Worm (Caenorhabditis elegans) whole organism, late embryonic: Measurements from ENCODE around the gene F57B9.1.

ENCODE experiments used
- C08G9.2 ChIP-seq: sonication (generic microtip); optimal IDR thresholded peaks from 2 replicates; lab custom pipeline; 2016; ENCODE audit warnings: mild to moderate bottlenecking, missing genetic modification characterization, moderate library complexity, missing compliant biosample characterization
- C38D4.7 ChIP-seq: fragments of 200-800 bp; sonication (Bioruptor generic); optimal IDR thresholded peaks from 2 replicates; lab custom pipeline; 2018; ENCODE audit warnings: mild to moderate bottlenecking, missing genetic modification characterization, moderate library complexity, missing compliant biosample characterization
- K09A11.1 ChIP-seq: sonication (generic microtip); optimal IDR thresholded peaks from 2 replicates; lab custom pipeline; 2017; ENCODE audit warnings: antibody characterized with exemption, mild to moderate bottlenecking, missing genetic modification characterization, missing compliant biosample characterization; ENCODE audit not compliant: insufficient read depth
- Y22D7AL.16 ChIP-seq: sonication (generic microtip); optimal IDR thresholded peaks from 2 replicates; lab custom pipeline; 2016; ENCODE audit warnings: missing genetic modification characterization, missing compliant biosample characterization
- ahr-1 ChIP-seq: sonication (generic microtip); optimal IDR thresholded peaks from 2 replicates; lab custom pipeline; 2016; ENCODE audit warnings: missing genetic modification characterization, missing compliant biosample characterization
- ama-1 ChIP-seq: fragments of 150-350 bp; optimal IDR thresholded peaks from 2 replicates; lab custom pipeline; 2014
- ceh-31 ChIP-seq: sonication (generic microtip); optimal IDR thresholded peaks from 2 replicates; lab custom pipeline; 2016; ENCODE audit warnings: missing genetic modification characterization, missing compliant biosample characterization
- ceh-48 ChIP-seq: sonication (generic microtip); optimal IDR thresholded peaks from 2 replicates; lab custom pipeline; 2016; ENCODE audit warnings: missing genetic modification characterization, inconsistent platforms, missing compliant biosample characterization
- ceh-6 ChIP-seq: fragments of 200-800 bp; sonication (Bioruptor generic); optimal IDR thresholded peaks from 2 replicates; lab custom pipeline; 2018; ENCODE audit warnings: mild to moderate bottlenecking, missing genetic modification characterization, missing compliant biosample characterization
- ceh-9 ChIP-seq: sonication (generic microtip); optimal IDR thresholded peaks from 2 replicates; lab custom pipeline; 2016; ENCODE audit warnings: mild to moderate bottlenecking, missing genetic modification characterization, inconsistent platforms, missing compliant biosample characterization
- che-1 ChIP-seq: sonication (generic microtip); optimal IDR thresholded peaks from 2 replicates; lab custom pipeline; 2016; ENCODE audit warnings: mild to moderate bottlenecking, missing genetic modification characterization, missing compliant biosample characterization
- dmd-4 ChIP-seq: sonication (generic microtip); optimal IDR thresholded peaks from 2 replicates; lab custom pipeline; 2016; ENCODE audit warnings: borderline replicate concordance, missing genetic modification characterization, missing compliant biosample characterization
- elt-2 ChIP-seq: sonication (generic microtip); optimal IDR thresholded peaks from 2 replicates; lab custom pipeline; 2016; ENCODE audit warnings: missing genetic modification reagents, missing genetic modification characterization, missing compliant biosample characterization
- fax-1 ChIP-seq: sonication (generic microtip); optimal IDR thresholded peaks from 2 replicates; lab custom pipeline; 2016; ENCODE audit warnings: missing genotype, missing genetic modification characterization, missing compliant biosample characterization
- fkh-10 ChIP-seq: fragments of 150-350 bp; optimal IDR thresholded peaks from 2 replicates; lab custom pipeline; 2014; ENCODE audit warnings: missing biosample characterization, missing genetic modification reagents, missing genetic modification characterization
- fkh-6 ChIP-seq: sonication (generic microtip); optimal IDR thresholded peaks from 2 replicates; lab custom pipeline; 2016; ENCODE audit warnings: missing genetic modification characterization, missing compliant biosample characterization
- hlh-6 ChIP-seq: sonication (generic microtip); optimal IDR thresholded peaks from 2 replicates; lab custom pipeline; 2016; ENCODE audit warnings: missing genotype, missing genetic modification characterization, missing compliant biosample characterization
- madf-2 ChIP-seq: sonication (generic microtip); optimal IDR thresholded peaks from 2 replicates; lab custom pipeline; 2017; ENCODE audit warnings: missing genetic modification characterization, missing compliant biosample characterization
- nfya-1 ChIP-seq: sonication (generic microtip); optimal IDR thresholded peaks from 2 replicates; lab custom pipeline; 2017; ENCODE audit warnings: missing genetic modification characterization, mild to moderate bottlenecking, missing compliant biosample characterization, antibody characterized with exemption, moderate library complexity
- nhr-11 ChIP-seq: fragments of 150-350 bp; optimal IDR thresholded peaks from 2 replicates; lab custom pipeline; 2014; ENCODE audit warnings: missing biosample characterization, missing genetic modification characterization
- odd-2 ChIP-seq: sonication (generic microtip); optimal IDR thresholded peaks from 2 replicates; lab custom pipeline; 2017; ENCODE audit warnings: antibody characterized with exemption, mild to moderate bottlenecking, missing genetic modification characterization, missing compliant biosample characterization
- pag-3 ChIP-seq: sonication (generic microtip); optimal IDR thresholded peaks from 2 replicates; lab custom pipeline; 2016; ENCODE audit warnings: missing compliant biosample characterization, missing genetic modification characterization, borderline replicate concordance
- pax-1 ChIP-seq: fragments of 150-350 bp; optimal IDR thresholded peaks from 2 replicates; lab custom pipeline; 2014; ENCODE audit warnings: missing biosample characterization, missing genetic modification characterization
- ref-2 ChIP-seq: sonication (generic microtip); optimal IDR thresholded peaks from 2 replicates; lab custom pipeline; 2016; ENCODE audit warnings: missing genetic modification characterization, missing compliant biosample characterization
- rnt-1 ChIP-seq: sonication (generic microtip); optimal IDR thresholded peaks from 2 replicates; lab custom pipeline; 2016; ENCODE audit warnings: missing genetic modification characterization, missing compliant biosample characterization
- syd-9 ChIP-seq: sonication (generic microtip); optimal IDR thresholded peaks from 2 replicates; lab custom pipeline; 2016; ENCODE audit warnings: mild to moderate bottlenecking, missing genetic modification characterization, moderate library complexity, missing compliant biosample characterization
- tbx-2 ChIP-seq: sonication (generic microtip); optimal IDR thresholded peaks from 2 replicates; lab custom pipeline; 2016; ENCODE audit warnings: missing genetic modification characterization, missing compliant biosample characterization
- ttx-3 ChIP-seq: sonication (generic microtip); optimal IDR thresholded peaks from 2 replicates; lab custom pipeline; 2016; ENCODE audit warnings: missing genetic modification reagents, missing genetic modification characterization, missing compliant biosample characterization
- unc-3 ChIP-seq, 2 experiments: fragments of 200-800 bp in 1 of 2; sonication (Bioruptor generic) in 1 of 2; sonication (generic microtip) in 1 of 2; conservative IDR thresholded peaks in 1 of 2; optimal IDR thresholded peaks in 1 of 2; 2 replicates each; pipeline versions ENCODE4 v1.3.6 to Lab custom; 2016 to 2022; ENCODE audit warnings: missing compliant biosample characterization in 2 of 2, missing genetic modification characterization in 2 of 2, missing genetic modification reagents in 1 of 2
- unc-42 ChIP-seq: sonication (generic microtip); optimal IDR thresholded peaks from 2 replicates; lab custom pipeline; 2016; ENCODE audit warnings: missing genotype, missing genetic modification characterization, missing compliant biosample characterization
- unc-86 ChIP-seq: sonication (generic microtip); optimal IDR thresholded peaks from 2 replicates; lab custom pipeline; 2016; ENCODE audit warnings: missing genetic modification characterization, missing compliant biosample characterization
- zip-5 ChIP-seq: sonication (generic microtip); optimal IDR thresholded peaks from 2 replicates; lab custom pipeline; 2016; ENCODE audit warnings: missing genetic modification characterization, missing compliant biosample characterization

The F57B9.1 gene

ce11 chrIII:6947896-6948295, 14.0 kb upstream of the F57B9.1 start (continued):
- peak; percentile 31 for TF ChIP-seq pax-1

- TF ChIP-seq unc-42 (tag; lab: Kevin White, UChicago), result peak; percentile 16
- TF ChIP-seq ref-2 (tag; lab: Kevin White, UChicago), result peak; percentile 20
- TF ChIP-seq ceh-31 (tag; lab: Kevin White, UChicago), result peak; percentile 17
- no peak for TF ChIP-seq K09A11.1 (tag; lab: Kevin White, UChicago)
- TF ChIP-seq ceh-48 (tag; lab: Kevin White, UChicago), result peak; percentile 45
These were observed 10.5 kb upstream of the F57B9.1 start for ce11 chrIII:6951435-6951834.

DNA sequence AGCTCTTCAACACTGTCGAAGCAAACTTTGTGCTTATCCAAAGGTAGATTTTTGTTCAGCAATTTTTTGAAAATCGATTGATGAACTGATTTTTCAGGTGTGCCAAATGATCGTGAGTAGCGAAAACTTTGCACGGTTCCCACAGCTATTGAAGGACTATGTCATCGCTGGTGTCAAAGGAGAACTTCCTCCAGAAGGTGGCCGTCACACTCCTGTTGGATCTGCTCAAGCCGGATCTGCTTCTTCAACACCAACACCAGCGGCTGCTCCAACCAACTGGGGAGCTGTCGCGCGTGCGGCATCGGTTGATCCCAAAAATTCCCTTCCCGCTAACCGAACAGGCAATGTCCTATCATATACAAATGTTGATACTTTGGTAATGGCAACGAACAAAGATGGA, 8.5 kb upstream of the F57B9.1 start:
- TF ChIP-seq Y22D7AL.16 (tag; lab: Kevin White, UChicago) (no peak), madf-2 (tag; lab: Kevin White, UChicago) (no peak), unc-86 (tag; lab: Kevin White, UChicago) (no peak)
- TF ChIP-seq, all 69 proteins: peak for 0

DNA sequence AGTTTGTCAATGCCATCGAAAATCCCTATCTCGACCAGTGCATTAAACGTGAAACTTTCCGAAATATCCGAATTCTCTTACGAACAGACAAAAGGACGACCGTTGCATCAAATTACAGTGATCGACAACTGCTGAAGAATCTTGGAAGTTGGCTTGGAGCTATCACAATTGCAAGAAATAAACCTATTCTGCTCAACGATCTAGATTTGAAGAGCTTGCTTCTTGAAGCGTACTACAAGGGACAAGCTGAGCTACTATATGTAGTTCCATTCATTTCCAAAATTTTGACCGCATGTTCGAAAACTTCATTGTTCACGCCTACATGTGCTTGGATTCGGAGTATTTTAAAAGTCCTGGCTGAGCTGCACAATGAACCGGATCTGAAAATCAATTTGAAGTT, 7.9 kb upstream of the F57B9.1 start:
- no peak for TF ChIP-seq dmd-4 (tag; lab: Kevin White, UChicago)
- no peak for TF ChIP-seq elt-2
- TF ChIP-seq Y22D7AL.16 (tag; lab: Kevin White, UChicago), result no peak
- no peak for TF ChIP-seq madf-2 (tag; lab: Kevin White, UChicago)
- no peak for TF ChIP-seq hlh-6 (tag; lab: Kevin White, UChicago)
- no peak for TF ChIP-seq ama-1 (lab: Kevin White, UChicago)
- TF ChIP-seq C38D4.7 (GFP tag; lab: Kevin White, UChicago), result no peak
- TF ChIP-seq che-1 (tag; lab: Kevin White, UChicago), result no peak
- TF ChIP-seq C08G9.2 (tag; lab: Kevin White, UChicago), result no peak
- no peak for TF ChIP-seq fax-1 (tag; lab: Kevin White, UChicago)
- TF ChIP-seq ref-2 (tag; lab: Kevin White, UChicago), result no peak
- no peak for TF ChIP-seq pag-3
- no peak for TF ChIP-seq fkh-6 (tag; lab: Kevin White, UChicago)
- TF ChIP-seq zip-5, result no peak
- TF ChIP-seq ttx-3, result no peak
- no peak for TF ChIP-seq rnt-1 (tag; lab: Kevin White, UChicago)
- TF ChIP-seq syd-9 (tag; lab: Kevin White, UChicago), result no peak
- no peak for TF ChIP-seq fkh-10 (GFP tag; lab: Kevin White, UChicago)
- TF ChIP-seq unc-3 (GFP tag; conservative IDR thresholded peaks at IDR 0.05; lab: Robert Waterston, UW), result no peak
- no peak for TF ChIP-seq unc-3 (tag; optimal IDR thresholded peaks at IDR 0.05; lab: Kevin White, UChicago)
- no peak for TF ChIP-seq ceh-6

- TF ChIP-seq tbx-2 (tag; lab: Kevin White, UChicago), result no peak
- no peak for TF ChIP-seq ceh-9
These were observed 6.1 kb upstream of the F57B9.1 start for ce11 chrIII:6955766-6956165.

DNA sequence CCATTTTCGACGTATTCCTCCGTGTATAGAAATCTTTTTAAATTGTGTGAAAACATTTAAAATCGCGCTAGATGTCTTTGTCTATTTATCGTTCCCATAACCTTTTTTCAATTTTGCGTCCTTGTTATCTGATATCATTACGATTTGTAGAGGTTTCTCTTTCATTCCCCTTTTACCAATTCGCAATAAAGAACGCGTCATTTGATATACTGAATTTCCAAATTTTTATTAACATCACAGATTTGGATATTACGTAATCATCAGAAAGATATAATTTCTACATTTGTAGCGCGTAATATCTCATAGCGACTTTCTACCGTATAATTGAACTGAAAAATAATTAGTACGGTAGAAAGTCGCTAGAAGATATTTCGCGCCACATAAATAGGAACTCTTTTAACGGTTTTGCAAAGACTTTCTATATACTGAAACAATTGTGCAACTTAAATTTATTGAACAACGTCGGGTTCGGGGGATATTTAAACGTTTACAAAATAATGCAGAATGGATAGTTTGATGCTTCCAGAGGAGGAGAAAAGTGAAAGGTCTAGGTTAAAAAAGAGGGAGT, 3.1 kb upstream of the F57B9.1 start:
- TF ChIP-seq ceh-9 (no peak), elt-2 (no peak), nhr-11 (tag; lab: Kevin White, UChicago) (no peak), ama-1 (lab: Kevin White, UChicago) (no peak), ceh-6 (no peak), ahr-1 (tag; lab: Kevin White, UChicago) (no peak)

- TF ChIP-seq nfya-1 (peak; percentile 52), odd-2 (peak; percentile 20), rnt-1 (tag; lab: Kevin White, UChicago) (no peak)
- TF ChIP-seq, all 69 proteins: peak for 2
These were observed 723 bp upstream of the F57B9.1 start for ce11 chrIII:6961167-6961566.
